Fruit fly (Drosophila melanogaster) whole organism, embryonic: ENCODE data around the gene cass.

ENCODE experiments used
- Awh ChIP-seq: fragments of 200-800 bp; sonication (Bioruptor generic); IDR thresholded peaks from 2 replicates; pipeline ENCODE4, ENCODE4 v1.3.6; 2022; ENCODE audit warnings: missing biosample characterization, missing genetic modification characterization
- BtbVII ChIP-seq: fragments of 200-800 bp; sonication (Bioruptor generic); optimal IDR thresholded peaks from 3 replicates; lab custom pipeline; 2017; ENCODE audit warnings: missing biosample characterization, mild to moderate bottlenecking, missing genetic modification characterization
- CG10321 ChIP-seq: fragments of 200-800 bp; sonication (Bioruptor generic); IDR thresholded peaks from 2 replicates; pipeline ENCODE4 v1.3.6; 2022; ENCODE audit warnings: missing biosample characterization, missing genetic modification characterization
- CG10366 ChIP-seq: fragments of 200-800 bp; sonication (Bioruptor generic); IDR thresholded peaks from 2 replicates; pipeline ENCODE4 v1.3.6; 2022; ENCODE audit warnings: missing biosample characterization, missing genetic modification characterization
- CG10959 ChIP-seq: fragments of 200-800 bp; sonication (Bioruptor generic); IDR thresholded peaks from 2 replicates; pipeline ENCODE4 v1.3.6; 2022; ENCODE audit warnings: missing biosample characterization, missing genetic modification characterization
- CG11504 ChIP-seq: fragments of 200-800 bp; sonication (Bioruptor generic); optimal IDR thresholded peaks from 3 replicates; lab custom pipeline; 2019; ENCODE audit warnings: missing biosample characterization, mild to moderate bottlenecking, missing genetic modification characterization, moderate library complexity
- CG12299 ChIP-seq: fragments of 200-800 bp; sonication (Bioruptor generic); optimal IDR thresholded peaks from 2 replicates; lab custom pipeline; 2018; ENCODE audit warnings: missing biosample characterization, mild to moderate bottlenecking, missing genetic modification characterization
- CG12769 ChIP-seq: fragments of 200-800 bp; sonication (Bioruptor generic); optimal IDR thresholded peaks from 2 replicates; lab custom pipeline; 2019; ENCODE audit warnings: missing biosample characterization, mild to moderate bottlenecking, missing genetic modification characterization, moderate library complexity
- CG13287 ChIP-seq: fragments of 200-800 bp; sonication (Bioruptor generic); IDR thresholded peaks from 2 replicates; pipeline ENCODE4 v1.3.6; 2022; ENCODE audit warnings: missing biosample characterization, missing genetic modification characterization; ENCODE audit not compliant: partially characterized antibody
- CG13775 ChIP-seq: fragments of 200-800 bp; sonication (Bioruptor generic); optimal IDR thresholded peaks from 3 replicates; lab custom pipeline; 2017; ENCODE audit warnings: missing biosample characterization, mild to moderate bottlenecking, missing genetic modification characterization
- CG14965 ChIP-seq: fragments of 200-800 bp; sonication (Bioruptor generic); optimal IDR thresholded peaks from 2 replicates; lab custom pipeline; 2016; ENCODE audit warnings: missing biosample characterization, missing genetic modification characterization, borderline replicate concordance
- CG15269 ChIP-seq: fragments of 200-800 bp; sonication (Bioruptor generic); optimal IDR thresholded peaks from 2 replicates; lab custom pipeline; 2018; ENCODE audit warnings: missing biosample characterization, mild to moderate bottlenecking, missing genetic modification characterization, moderate library complexity
- CG15601 ChIP-seq: fragments of 200-800 bp; sonication (Bioruptor generic); optimal IDR thresholded peaks from 3 replicates; lab custom pipeline; 2019; ENCODE audit warnings: missing biosample characterization, mild to moderate bottlenecking, missing genetic modification characterization, moderate library complexity
- CG17612 ChIP-seq: fragments of 200-800 bp; sonication (Bioruptor generic); IDR thresholded peaks from 2 replicates; pipeline ENCODE4 v1.3.6; 2022; ENCODE audit warnings: missing biosample characterization, missing genetic modification characterization
- CG2199 ChIP-seq: fragments of 200-800 bp; sonication (Bioruptor generic); IDR thresholded peaks from 3 replicates; pipeline ENCODE4 v1.3.6; 2022; ENCODE audit warnings: missing biosample characterization, missing genetic modification characterization
- CG2875 ChIP-seq: fragments of 200-800 bp; sonication (Bioruptor generic); optimal IDR thresholded peaks from 2 replicates; lab custom pipeline; 2017; ENCODE audit warnings: missing biosample characterization, mild to moderate bottlenecking, missing genetic modification characterization, missing genetic modification reagents
- CG2889 ChIP-seq: fragments of 200-800 bp; sonication (Bioruptor generic); IDR thresholded peaks from 3 replicates; pipeline ENCODE4 v1.3.6; 2022; ENCODE audit warnings: missing biosample characterization, missing genetic modification characterization
- CG3407 ChIP-seq: fragments of 200-800 bp; sonication (Bioruptor generic); optimal IDR thresholded peaks from 2 replicates; lab custom pipeline; 2018; ENCODE audit warnings: missing biosample characterization, mild to moderate bottlenecking, missing genetic modification characterization
- CG3838 ChIP-seq: fragments of 200-800 bp; sonication (Bioruptor generic); optimal IDR thresholded peaks from 3 replicates; lab custom pipeline; 2016; ENCODE audit warnings: missing biosample characterization, missing genetic modification characterization
- CG3847 ChIP-seq: fragments of 200-800 bp; sonication (Bioruptor generic); IDR thresholded peaks from 2 replicates; pipeline ENCODE4 v1.3.6; 2022; ENCODE audit warnings: missing biosample characterization, missing genetic modification characterization
- CG43689 ChIP-seq: fragments of 200-800 bp; sonication (Bioruptor generic); IDR thresholded peaks from 2 replicates; pipeline ENCODE4 v1.3.6; 2022; ENCODE audit warnings: missing biosample characterization, missing genetic modification characterization
- CG8089 ChIP-seq: fragments of 200-800 bp; sonication (Bioruptor generic); optimal IDR thresholded peaks from 3 replicates; lab custom pipeline; 2016; ENCODE audit warnings: missing biosample characterization, missing genetic modification characterization
- CG9215 ChIP-seq: fragments of 200-800 bp; sonication (Bioruptor generic); IDR thresholded peaks from 2 replicates; pipeline ENCODE4 v1.3.6; 2022; ENCODE audit warnings: missing biosample characterization, missing genetic modification characterization
- CG9876 ChIP-seq: fragments of 200-800 bp; sonication (Bioruptor generic); optimal IDR thresholded peaks from 2 replicates; lab custom pipeline; 2016; ENCODE audit warnings: missing biosample characterization, missing genetic modification characterization
- Dfd ChIP-seq, 2 experiments: fragments of >200 bp; optimal IDR thresholded peaks; 2 replicates each; lab custom pipeline; 2017; ENCODE audit warnings: missing biosample characterization in 2 of 2, missing genetic modification characterization in 2 of 2
- Hr3 ChIP-seq: fragments of 200-800 bp; sonication (Bioruptor generic); optimal IDR thresholded peaks from 3 replicates; lab custom pipeline; 2016; ENCODE audit warnings: missing biosample characterization, missing genetic modification characterization
- MBD-R2 ChIP-seq: fragments of 200-800 bp; sonication (Bioruptor generic); IDR thresholded peaks from 2 replicates; pipeline ENCODE4 v1.3.6; 2022; ENCODE audit warnings: missing biosample characterization, missing genetic modification characterization
- MTF-1 ChIP-seq: fragments of 200-800 bp; sonication (Bioruptor generic); optimal IDR thresholded peaks from 2 replicates; lab custom pipeline; 2018; ENCODE audit warnings: missing biosample characterization, mild to moderate bottlenecking, missing genetic modification characterization, borderline replicate concordance
- NFAT ChIP-seq: fragments of 200-800 bp; sonication (Bioruptor generic); IDR thresholded peaks from 2 replicates; pipeline ENCODE4 v1.3.6; 2022; ENCODE audit warnings: missing biosample characterization, missing genetic modification characterization
- Oaz ChIP-seq: fragments of 200-800 bp; sonication (Bioruptor generic); IDR thresholded peaks from 2 replicates; pipeline ENCODE4 v1.3.6; 2022; ENCODE audit warnings: missing biosample characterization, missing genetic modification characterization
- Ptx1 ChIP-seq: fragments of 200-800 bp; sonication (Bioruptor generic); IDR thresholded peaks from 2 replicates; pipeline ENCODE4 v1.3.6; 2022; ENCODE audit warnings: missing biosample characterization, missing genetic modification characterization
- Sry-β ChIP-seq: fragments of 200-800 bp; sonication (Bioruptor generic); optimal IDR thresholded peaks from 2 replicates; lab custom pipeline; 2018; ENCODE audit warnings: missing biosample characterization, mild to moderate bottlenecking, missing genetic modification characterization, moderate library complexity
- Vsx1 ChIP-seq: fragments of 200-800 bp; sonication (Bioruptor generic); optimal IDR thresholded peaks from 2 replicates; lab custom pipeline; 2017; ENCODE audit warnings: missing biosample characterization, mild to moderate bottlenecking, missing genetic modification characterization, missing genetic modification reagents
- ap ChIP-seq: fragments of 200-800 bp; sonication (Bioruptor generic); IDR thresholded peaks from 2 replicates; pipeline ENCODE4 v1.3.6; 2022; ENCODE audit warnings: missing biosample characterization, missing genetic modification characterization
- ara ChIP-seq: fragments of 200-800 bp; sonication (Bioruptor generic); IDR thresholded peaks from 2 replicates; pipeline ENCODE4 v1.3.6; 2022; ENCODE audit warnings: missing biosample characterization, missing genetic modification characterization
- ato ChIP-seq: fragments of 200-800 bp; sonication (Bioruptor generic); IDR thresholded peaks from 2 replicates; pipeline ENCODE4 v1.3.6; 2022; ENCODE audit warnings: missing biosample characterization, missing genetic modification characterization; ENCODE audit not compliant: partially characterized antibody
- hb ChIP-seq: fragments of 200-800 bp; sonication (Bioruptor generic); IDR thresholded peaks from 3 replicates; pipeline ENCODE4 v1.3.6; 2022; ENCODE audit warnings: missing biosample characterization, missing genetic modification characterization; ENCODE audit not compliant: partially characterized antibody
- kay ChIP-seq: fragments of 200-800 bp; sonication (Bioruptor generic); optimal IDR thresholded peaks from 2 replicates; lab custom pipeline; 2016; ENCODE audit warnings: missing biosample characterization, missing genetic modification characterization
- oc ChIP-seq: fragments of 200-800 bp; sonication (Bioruptor generic); optimal IDR thresholded peaks from 2 replicates; lab custom pipeline; 2018; ENCODE audit warnings: missing biosample characterization, mild to moderate bottlenecking, missing genetic modification characterization, moderate library complexity
- pb ChIP-seq: fragments of 200-800 bp; sonication (Bioruptor generic); optimal IDR thresholded peaks from 3 replicates; lab custom pipeline; 2016; ENCODE audit warnings: missing biosample characterization, missing genetic modification characterization
- pnt ChIP-seq: fragments of 200-800 bp; sonication (Bioruptor generic); optimal IDR thresholded peaks from 3 replicates; lab custom pipeline; 2016; ENCODE audit warnings: missing biosample characterization, missing genetic modification characterization
- pum ChIP-seq: fragments of 200-800 bp; sonication (Bioruptor generic); optimal IDR thresholded peaks from 2 replicates; lab custom pipeline; 2016; ENCODE audit warnings: missing biosample characterization, missing genetic modification characterization
- ro ChIP-seq: fragments of 200-800 bp; sonication (Bioruptor generic); IDR thresholded peaks from 2 replicates; pipeline ENCODE4 v1.3.6; 2022; ENCODE audit warnings: missing biosample characterization, missing genetic modification characterization
- sd ChIP-seq: fragments of 200-800 bp; sonication (Bioruptor generic); optimal IDR thresholded peaks from 3 replicates; lab custom pipeline; 2018; ENCODE audit warnings: missing biosample characterization, mild to moderate bottlenecking, missing genetic modification characterization, moderate library complexity
- sob ChIP-seq: fragments of 200-800 bp; sonication (Bioruptor generic); IDR thresholded peaks from 2 replicates; pipeline ENCODE4 v1.3.6; 2022; ENCODE audit warnings: missing biosample characterization, missing genetic modification characterization
- ssp ChIP-seq: fragments of 200-800 bp; sonication (Bioruptor generic); IDR thresholded peaks from 2 replicates; pipeline ENCODE4 v1.3.6; 2022; ENCODE audit warnings: missing biosample characterization, missing genetic modification characterization
- sug ChIP-seq: fragments of 200-800 bp; optimal IDR thresholded peaks from 2 replicates; lab custom pipeline; 2019; ENCODE audit warnings: missing biosample characterization, mild to moderate bottlenecking, missing genetic modification characterization, moderate library complexity
- ttk ChIP-seq: fragments of 200-800 bp; sonication (Bioruptor generic); IDR thresholded peaks from 2 replicates; pipeline ENCODE4 v2.1.2; 2022; ENCODE audit warnings: missing biosample characterization, missing genetic modification characterization
- unc-4 ChIP-seq: fragments of 200-800 bp; sonication (Bioruptor generic); IDR thresholded peaks from 2 replicates; pipeline ENCODE4 v1.3.6; 2022; ENCODE audit warnings: missing biosample characterization, missing genetic modification characterization; ENCODE audit not compliant: partially characterized antibody

The cass gene

DNA sequence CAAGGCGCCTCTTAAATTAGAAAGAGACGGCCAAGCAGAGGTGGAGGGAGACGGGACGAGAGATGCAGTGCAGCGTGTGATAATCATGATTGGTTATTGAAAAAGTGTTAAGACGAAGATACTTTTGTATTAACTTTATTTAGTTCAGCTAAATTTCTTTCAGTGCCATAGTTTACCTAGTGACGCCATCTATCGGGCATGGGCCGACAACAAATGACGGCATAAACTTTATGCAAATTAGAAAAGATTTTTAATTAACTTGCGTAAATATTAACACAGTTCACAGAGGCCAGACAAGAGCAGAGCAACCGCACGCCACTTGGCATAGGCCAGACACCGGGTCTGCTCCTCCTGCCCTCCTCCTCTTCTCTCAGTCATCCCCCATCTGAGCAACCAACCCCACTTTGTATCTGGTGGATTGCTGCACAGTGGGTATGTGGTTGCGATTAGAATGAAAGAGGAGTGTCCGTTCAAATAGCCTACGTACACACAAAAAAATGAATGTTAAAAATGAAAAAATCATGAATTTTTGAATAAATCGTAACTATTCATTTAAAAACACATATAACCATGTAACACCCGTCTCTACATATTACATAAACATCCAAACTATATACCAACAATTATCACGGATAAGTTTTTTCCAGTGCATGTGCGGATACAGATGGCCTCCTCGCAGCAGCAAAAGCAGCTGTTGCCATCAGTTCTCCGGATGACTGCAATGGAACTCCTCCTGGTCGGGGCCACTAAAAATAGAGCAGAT, 11.6 kb downstream of the cass start (continued):
- TF ChIP-seq CG12769 (tag; lab: Kevin White, UChicago) (peak; percentile 86), CG9876 (GFP tag; lab: Kevin White, UChicago) (peak; percentile 74), MTF-1 (peak; percentile 52), Ptx1 (GFP tag; lab: Robert Waterston, UW) (peak; percentile 85), CG9215 (GFP tag; lab: Robert Waterston, UW) (peak; percentile 48; the same call in 1 of the 2 replicates), CG17612 (GFP tag; lab: Robert Waterston, UW) (no peak), CG15601 (tag; lab: Kevin White, UChicago) (peak; percentile 83), ttk (GFP tag; lab: Robert Waterston, UW) (peak; percentile 73), hb (GFP tag; lab: Robert Waterston, UW) (no peak), Awh (GFP tag; lab: Robert Waterston, UW) (peak; percentile 62; the same call in 1 of the 2 replicates), sob (GFP tag; lab: Robert Waterston, UW) (peak; percentile 81), sd (tag; lab: Kevin White, UChicago) (no peak), CG43689 (GFP tag; lab: Robert Waterston, UW) (no peak), ara (peak; percentile 72), CG13775 (GFP tag; lab: Kevin White, UChicago) (peak; percentile 73), Vsx1 (GFP tag; lab: Kevin White, UChicago) (peak; percentile 59), Dfd (GFP tag; optimal IDR thresholded peaks at IDR 0.05; lab: Kevin White, UChicago) (no peak), CG3847 (peak; percentile 52; the same call in 1 of the 2 replicates), pb (GFP tag; lab: Kevin White, UChicago) (peak; percentile 75), MBD-R2 (GFP tag; lab: Robert Waterston, UW) (peak; percentile 50; the same call in 1 of the 2 replicates), CG14965 (GFP tag; lab: Kevin White, UChicago) (peak; percentile 21), NFAT (peak; percentile 28; the same call in 1 of the 2 replicates), CG13287 (GFP tag; lab: Robert Waterston, UW) (no peak), CG15269 (tag; lab: Kevin White, UChicago) (peak; percentile 81), CG8089 (GFP tag; lab: Kevin White, UChicago) (peak; percentile 67), Hr3 (GFP tag; lab: Kevin White, UChicago) (peak; percentile 74), CG10366 (GFP tag; lab: Robert Waterston, UW) (peak; percentile 74), BtbVII (GFP tag; lab: Kevin White, UChicago) (peak; percentile 65), pum (GFP tag; lab: Kevin White, UChicago) (peak; percentile 81), CG2875 (GFP tag; lab: Kevin White, UChicago) (peak; percentile 68), unc-4 (GFP tag; lab: Robert Waterston, UW) (no peak), ato (GFP tag; lab: Robert Waterston, UW) (no peak), CG10959 (GFP tag; lab: Robert Waterston, UW) (peak; percentile 71), ap (GFP tag; lab: Robert Waterston, UW) (peak; percentile 69; the same call in 1 of the 2 replicates), kay (peak; percentile 63), Oaz (GFP tag; lab: Robert Waterston, UW) (peak; percentile 51; the same call in 1 of the 2 replicates), CG11504 (tag; lab: Kevin White, UChicago) (peak; percentile 88), oc (tag; lab: Kevin White, UChicago) (peak; percentile 85), CG10321 (GFP tag; lab: Robert Waterston, UW) (0 out of 2 replicates have a peak, but pooled peaks have one; percentile 23), CG3407 (peak; percentile 58), CG2199 (0 out of 3 replicates have a peak, but pooled peaks have one; percentile 49), Sry-β (peak; percentile 27), pnt (GFP tag; lab: Kevin White, UChicago) (peak; percentile 77), CG12299 (tag; lab: Kevin White, UChicago) (peak; percentile 71), CG2889 (GFP tag; lab: Robert Waterston, UW) (peak; percentile 61; the same call in 2 of the 3 replicates), ssp (GFP tag; lab: Robert Waterston, UW) (peak; percentile 74), CG3838 (peak; percentile 40), ro (peak; percentile 46; the same call in 1 of the 2 replicates), sug (tag; lab: Kevin White, UChicago) (no peak)
